Worm (Caenorhabditis elegans) whole organism, young adult: ENCODE data around the gene srx-43.

Source experiments
- B0035.1 ChIP-seq: sonication (generic microtip); optimal IDR thresholded peaks from 2 replicates; lab custom pipeline; 2016; ENCODE audit warnings: missing genetic modification characterization, mild to moderate bottlenecking, missing compliant biosample characterization, missing genotype, missing genetic modification reagents
- F57C9.4 ChIP-seq: sonication (generic microtip); optimal IDR thresholded peaks from 2 replicates; lab custom pipeline; 2017; ENCODE audit warnings: mild to moderate bottlenecking, missing genetic modification characterization, missing compliant biosample characterization
- Y56A3A.18 ChIP-seq: fragments of 200-800 bp; sonication (Bioruptor generic); IDR thresholded peaks from 2 replicates; pipeline ENCODE4 v1.3.6; 2022; ENCODE audit warnings: missing genetic modification reagents, missing genetic modification characterization, missing compliant biosample characterization
- Y67H2A.10 ChIP-seq: fragments of 200-800 bp; sonication (Bioruptor generic); conservative IDR thresholded peaks from 2 replicates; pipeline ENCODE4 v1.3.6; 2022; ENCODE audit warnings: missing genetic modification reagents, missing genetic modification characterization, missing compliant biosample characterization
- bed-2 ChIP-seq: fragments of 200-800 bp; sonication (Bioruptor generic); IDR thresholded peaks from 2 replicates; pipeline ENCODE4 v1.3.6; 2022; ENCODE audit warnings: missing genetic modification reagents, missing genetic modification characterization, missing compliant biosample characterization
- dox-1 ChIP-seq: fragments of 200-800 bp; sonication (Bioruptor generic); IDR thresholded peaks from 2 replicates; pipeline ENCODE4 v1.3.6; 2022; ENCODE audit warnings: missing genetic modification reagents, missing genetic modification characterization, missing compliant biosample characterization
- dpff-1 ChIP-seq: sonication (generic microtip); optimal IDR thresholded peaks from 2 replicates; lab custom pipeline; 2017; ENCODE audit warnings: mild to moderate bottlenecking, missing genetic modification characterization, missing compliant biosample characterization
- efl-1 ChIP-seq: fragments of 150-350 bp; optimal IDR thresholded peaks from 2 replicates; lab custom pipeline; 2014; ENCODE audit warnings: missing biosample characterization, missing genetic modification reagents, missing genetic modification characterization
- egl-18 ChIP-seq: fragments of 200-800 bp; sonication (Bioruptor generic); IDR thresholded peaks from 2 replicates; pipeline ENCODE4 v1.3.6; 2022; ENCODE audit warnings: missing genetic modification reagents, missing genetic modification characterization, missing compliant biosample characterization
- egrh-3 ChIP-seq: fragments of 200-800 bp; sonication (Bioruptor generic); IDR thresholded peaks from 2 replicates; pipeline ENCODE4 v1.3.6; 2022; ENCODE audit warnings: missing genetic modification reagents, missing genetic modification characterization, missing compliant biosample characterization
- ekl-4 ChIP-seq: fragments of 200-800 bp; sonication (Bioruptor generic); IDR thresholded peaks from 2 replicates; pipeline ENCODE4 v1.3.6; 2022; ENCODE audit warnings: missing genetic modification reagents, missing genetic modification characterization, missing compliant biosample characterization
- hlh-26 ChIP-seq: fragments of 200-800 bp; sonication (Bioruptor generic); conservative IDR thresholded peaks from 2 replicates; pipeline ENCODE4 v1.3.6; 2022; ENCODE audit warnings: missing genetic modification reagents, missing genetic modification characterization, missing compliant biosample characterization
- hsf-1 ChIP-seq: fragments of 200-800 bp; sonication (Bioruptor generic); IDR thresholded peaks from 2 replicates; pipeline ENCODE4 v1.3.6; 2022; ENCODE audit warnings: missing genetic modification reagents, missing genetic modification characterization, missing compliant biosample characterization
- lin-35 ChIP-seq, 3 experiments: fragments of 150-350 bp in 2 of 3; sonication (generic microtip) in 1 of 3; optimal IDR thresholded peaks; 2 replicates each; lab custom pipeline; 2014 to 2018; ENCODE audit warnings: missing biosample characterization in 3 of 3, missing genetic modification characterization in 3 of 3, missing genetic modification reagents in 3 of 3
- lir-1 ChIP-seq: fragments of 200-800 bp; sonication (Bioruptor generic); conservative IDR thresholded peaks from 2 replicates; pipeline ENCODE4 v1.3.6; 2022; ENCODE audit warnings: missing genetic modification reagents, missing genetic modification characterization, missing compliant biosample characterization
- madf-6 ChIP-seq: fragments of 200-800 bp; sonication (Bioruptor generic); IDR thresholded peaks from 2 replicates; pipeline ENCODE4 v1.3.6; 2022; ENCODE audit warnings: missing genetic modification reagents, missing genetic modification characterization, missing compliant biosample characterization
- mes-4 ChIP-seq: sonication (generic microtip); optimal IDR thresholded peaks from 2 replicates; lab custom pipeline; 2016; ENCODE audit warnings: missing genotype, missing genetic modification characterization, missing compliant biosample characterization
- nfya-2 ChIP-seq: fragments of 200-800 bp; sonication (Bioruptor generic); IDR thresholded peaks from 2 replicates; pipeline ENCODE4 v1.3.6; 2022; ENCODE audit warnings: missing genetic modification reagents, missing genetic modification characterization, missing compliant biosample characterization
- nfyb-1 ChIP-seq: fragments of 200-800 bp; sonication (Bioruptor generic); IDR thresholded peaks from 2 replicates; pipeline ENCODE4 v1.3.6; 2022; ENCODE audit warnings: missing genetic modification reagents, missing genetic modification characterization, missing compliant biosample characterization
- nhr-120 ChIP-seq: fragments of 200-800 bp; sonication (Bioruptor generic); IDR thresholded peaks from 2 replicates; pipeline ENCODE4 v1.3.6; 2022; ENCODE audit warnings: missing genetic modification characterization, missing compliant biosample characterization
- nhr-80 ChIP-seq: sonication (generic microtip); optimal IDR thresholded peaks from 2 replicates; lab custom pipeline; 2016; ENCODE audit warnings: missing genetic modification characterization, missing compliant biosample characterization
- somi-1 ChIP-seq: fragments of 200-800 bp; sonication (Bioruptor generic); optimal IDR thresholded peaks from 2 replicates; lab custom pipeline; 2018; ENCODE audit warnings: mild to moderate bottlenecking, missing genetic modification characterization, missing compliant biosample characterization
- tbp1 ChIP-seq: fragments of 200-800 bp; sonication (Bioruptor generic); optimal IDR thresholded peaks from 2 replicates; lab custom pipeline; 2018; ENCODE audit warnings: mild to moderate bottlenecking, missing genetic modification characterization, missing compliant biosample characterization
- tlf-1 ChIP-seq: fragments of 200-800 bp; sonication (Bioruptor generic); optimal IDR thresholded peaks from 2 replicates; lab custom pipeline; 2018; ENCODE audit warnings: mild to moderate bottlenecking, missing genetic modification characterization, missing compliant biosample characterization
- xnd-1 ChIP-seq: sonication (generic microtip); optimal IDR thresholded peaks from 2 replicates; lab custom pipeline; 2016; ENCODE audit warnings: missing genotype, missing genetic modification reagents, missing genetic modification characterization, missing compliant biosample characterization
- zfh-2 ChIP-seq: fragments of 200-800 bp; sonication (Bioruptor generic); conservative IDR thresholded peaks from 2 replicates; pipeline ENCODE4 v1.3.6; 2022; ENCODE audit warnings: missing genetic modification reagents, missing genetic modification characterization, missing compliant biosample characterization
- zim-3 ChIP-seq: sonication (generic microtip); optimal IDR thresholded peaks from 2 replicates; lab custom pipeline; 2017; ENCODE audit warnings: mild to moderate bottlenecking, missing genetic modification characterization, moderate library complexity, missing compliant biosample characterization
- ztf-22 ChIP-seq: fragments of 200-800 bp; sonication (Bioruptor generic); optimal IDR thresholded peaks from 2 replicates; lab custom pipeline; 2018; ENCODE audit warnings: mild to moderate bottlenecking, missing genetic modification characterization, moderate library complexity, missing compliant biosample characterization
- ztf-25 ChIP-seq: fragments of 200-800 bp; sonication (Bioruptor generic); IDR thresholded peaks from 2 replicates; pipeline ENCODE4 v1.3.6; 2022; ENCODE audit warnings: missing genetic modification reagents, missing genetic modification characterization, missing compliant biosample characterization
- ztf-3 ChIP-seq: fragments of 200-800 bp; sonication (Bioruptor generic); optimal IDR thresholded peaks from 2 replicates; lab custom pipeline; 2018; ENCODE audit warnings: mild to moderate bottlenecking, missing genetic modification characterization, missing compliant biosample characterization

Gene srx-43

DNA sequence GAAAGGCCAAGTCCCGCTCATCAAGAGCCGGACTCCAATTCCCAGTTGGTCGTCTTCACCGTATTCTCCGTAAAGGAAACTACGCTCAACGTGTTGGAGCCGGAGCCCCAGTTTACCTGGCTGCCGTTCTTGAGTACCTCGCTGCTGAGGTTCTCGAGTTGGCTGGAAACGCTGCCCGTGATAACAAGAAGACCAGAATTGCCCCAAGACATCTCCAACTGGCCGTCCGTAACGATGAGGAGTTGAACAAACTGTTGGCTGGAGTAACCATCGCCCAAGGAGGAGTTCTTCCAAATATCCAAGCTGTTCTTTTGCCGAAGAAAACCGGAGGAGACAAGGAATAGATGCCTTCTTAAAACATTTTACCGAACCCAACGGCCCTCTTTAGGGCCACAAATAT lies 23.1 kb downstream of the srx-43 start:
- TF ChIP-seq ekl-4 (GFP tag; lab: Robert Waterston, UW): peak; percentile 31; the same call in 1 of the 2 replicates

DNA sequence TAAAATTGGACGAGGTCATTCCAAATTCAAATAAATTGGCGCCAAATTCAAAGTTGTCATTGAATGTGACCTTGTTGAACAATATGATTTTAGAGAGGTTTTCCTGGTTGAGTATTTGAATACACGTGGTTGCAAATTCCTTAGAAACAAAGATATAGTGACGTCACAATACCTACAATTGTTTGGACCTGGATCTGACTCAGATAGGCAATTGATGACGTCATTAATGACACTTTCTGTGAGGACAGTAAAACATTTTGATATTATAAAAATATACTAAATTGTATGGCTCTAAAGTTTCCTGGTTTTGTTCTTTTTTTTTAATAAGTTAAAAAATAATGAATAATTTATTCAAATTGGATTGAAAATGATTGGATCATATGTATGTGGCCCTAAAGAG lies 23.6 kb downstream of the srx-43 start:
- TF ChIP-seq egl-18 (GFP tag; lab: Robert Waterston, UW) (no peak), tlf-1 (GFP tag; lab: Kevin White, UChicago) (no peak), Y67H2A.10 (GFP tag; lab: Robert Waterston, UW) (no peak), tbp1 (GFP tag; lab: Kevin White, UChicago) (no peak), dpff-1 (tag; lab: Kevin White, UChicago) (no peak), somi-1 (GFP tag; lab: Kevin White, UChicago) (no peak), lin-35 (GFP tag; optimal IDR thresholded peaks at IDR 0.05; lab: Kevin White, UChicago) (no peak), xnd-1 (tag; lab: Kevin White, UChicago) (no peak), dox-1 (GFP tag; lab: Robert Waterston, UW) (no peak), ztf-3 (GFP tag; lab: Kevin White, UChicago) (no peak), B0035.1 (tag; lab: Kevin White, UChicago) (no peak), ztf-25 (GFP tag; lab: Robert Waterston, UW) (no peak), Y56A3A.18 (GFP tag; lab: Robert Waterston, UW) (no peak)

DNA sequence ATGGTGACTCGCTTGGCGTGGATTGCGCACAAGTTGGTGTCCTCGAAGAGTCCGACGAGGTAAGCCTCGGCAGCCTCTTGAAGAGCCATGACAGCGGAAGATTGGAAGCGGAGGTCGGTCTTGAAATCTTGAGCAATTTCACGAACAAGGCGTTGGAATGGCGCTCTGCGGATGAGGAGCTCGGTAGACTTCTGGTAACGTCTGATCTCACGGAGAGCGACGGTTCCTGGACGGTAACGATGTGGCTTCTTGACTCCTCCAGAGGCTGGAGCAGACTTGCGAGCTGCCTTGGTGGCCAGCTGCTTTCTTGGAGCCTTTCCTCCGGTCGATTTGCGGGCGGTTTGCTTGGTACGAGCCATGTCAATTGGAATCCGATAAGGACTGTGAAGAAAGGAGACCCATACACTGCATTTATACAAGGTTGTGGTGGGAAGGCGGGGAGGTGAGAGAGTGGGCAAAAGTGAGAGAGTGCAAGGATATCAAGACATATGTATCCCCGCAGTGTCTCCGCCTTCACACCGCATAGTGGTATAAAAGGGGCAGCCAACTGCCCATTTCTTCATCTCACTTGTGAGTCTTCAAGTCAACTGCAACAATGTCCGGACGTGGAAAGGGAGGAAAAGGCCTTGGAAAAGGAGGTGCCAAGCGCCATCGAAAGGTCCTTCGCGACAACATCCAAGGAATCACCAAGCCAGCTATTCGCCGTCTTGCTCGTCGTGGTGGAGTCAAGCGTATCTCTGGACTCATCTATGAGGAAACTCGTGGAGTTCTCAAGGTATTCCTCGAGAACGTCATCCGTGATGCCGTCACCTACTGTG lies 24.4 kb downstream of the srx-43 start, which contains the start of the genes his-2 and his-1:
TSS of gene his-2 (minus strand) at position 359 of the 818 bp plus-strand sequence.
TSS of gene his-1 (plus strand) at position 596 of the 818 bp plus-strand sequence.
- TF ChIP-seq egrh-3 (GFP tag; lab: Robert Waterston, UW) (peak; percentile 63; the same call in 1 of the 2 replicates), hsf-1 (GFP tag; lab: Robert Waterston, UW) (0 out of 2 replicates have a peak, but pooled peaks have one; percentile 35), zfh-2 (GFP tag; lab: Robert Waterston, UW) (peak; percentile 58; the same call in 1 of the 2 replicates), nfyb-1 (GFP tag; lab: Robert Waterston, UW) (0 out of 2 replicates have a peak, but pooled peaks have one; percentile 9)

DNA sequence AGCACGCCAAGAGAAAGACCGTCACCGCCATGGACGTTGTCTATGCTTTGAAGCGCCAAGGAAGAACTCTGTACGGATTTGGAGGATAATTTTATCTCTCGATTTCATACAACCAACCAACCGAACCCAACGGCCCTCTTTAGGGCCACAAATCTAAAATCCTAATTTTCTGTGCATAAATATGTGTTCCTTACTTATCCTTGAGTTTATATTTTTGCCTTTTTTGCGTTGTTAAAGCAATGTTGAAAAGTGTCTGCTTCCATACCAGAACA lies 24.9 kb downstream of the srx-43 start:
- TF ChIP-seq madf-6 (GFP tag; lab: Robert Waterston, UW) (no peak; the same call in 1 of the 2 replicates), lir-1 (GFP tag; lab: Robert Waterston, UW) (no peak), ztf-22 (GFP tag; lab: Kevin White, UChicago) (no peak), ztf-3 (GFP tag; lab: Kevin White, UChicago) (no peak), nfya-2 (GFP tag; lab: Robert Waterston, UW) (no peak), bed-2 (GFP tag; lab: Robert Waterston, UW) (no peak), ztf-25 (GFP tag; lab: Robert Waterston, UW) (0 out of 2 replicates have a peak, but pooled peaks have one; percentile 7), Y56A3A.18 (GFP tag; lab: Robert Waterston, UW) (0 out of 2 replicates have a peak, but pooled peaks have one; percentile 17), zfh-2 (GFP tag; lab: Robert Waterston, UW) (no peak), F57C9.4 (no peak), hlh-26 (GFP tag; lab: Robert Waterston, UW) (no peak), nhr-120 (GFP tag; lab: Robert Waterston, UW) (0 out of 2 replicates have a peak, but pooled peaks have one; percentile 50)

ce11 chrV:16043686-16044085 lies 25.9 kb downstream of the srx-43 start:
- TF ChIP-seq mes-4: no peak
- no peak for TF ChIP-seq efl-1 (GFP tag; lab: Kevin White, UChicago)
- TF ChIP-seq zim-3 (tag; lab: Kevin White, UChicago): no peak
- TF ChIP-seq nhr-80: peak; percentile 73
- TF ChIP-seq, all 124 proteins: peak for 1
